Worm (Caenorhabditis elegans) whole organism, midembryonic: ENCODE results near the gene hsp-12.3.

Experiments
- T22C8.4 ChIP-seq: fragments of 200-800 bp; sonication (Bioruptor generic); IDR thresholded peaks from 2 replicates; pipeline ENCODE4 v1.3.6; 2022; ENCODE audit warnings: missing genetic modification characterization, missing compliant biosample characterization
- cog-1 ChIP-seq: sonication (generic microtip); optimal IDR thresholded peaks from 2 replicates; lab custom pipeline; 2016; ENCODE audit warnings: missing genetic modification characterization, missing compliant biosample characterization
- flt-1 ChIP-seq: fragments of 200-800 bp; sonication (Bioruptor generic); IDR thresholded peaks from 2 replicates; pipeline ENCODE4 v1.3.6; 2022; ENCODE audit warnings: missing genetic modification characterization, missing compliant biosample characterization
- klf-2 ChIP-seq: fragments of 200-800 bp; sonication (Bioruptor generic); conservative IDR thresholded peaks from 2 replicates; pipeline ENCODE4 v1.3.6; 2022; ENCODE audit warnings: missing genetic modification reagents, missing genetic modification characterization, missing compliant biosample characterization
- med-1 ChIP-seq: sonication (generic microtip); optimal IDR thresholded peaks from 2 replicates; lab custom pipeline; 2017; ENCODE audit warnings: missing genetic modification characterization, mild to moderate bottlenecking, missing compliant biosample characterization, antibody characterized with exemption, missing genetic modification reagents; ENCODE audit not compliant: insufficient read depth
- ref-1 ChIP-seq: fragments of 200-800 bp; sonication (Bioruptor generic); conservative IDR thresholded peaks from 2 replicates; pipeline ENCODE4 v1.3.6; 2022; ENCODE audit warnings: missing genetic modification reagents, missing genetic modification characterization, missing compliant biosample characterization
- tab-1 ChIP-seq: fragments of 200-800 bp; sonication (Bioruptor generic); IDR thresholded peaks from 2 replicates; pipeline ENCODE4 v1.3.6; 2022; ENCODE audit warnings: missing genetic modification characterization, missing compliant biosample characterization
- ztf-23 ChIP-seq: fragments of 200-800 bp; sonication (Bioruptor generic); IDR thresholded peaks from 2 replicates; pipeline ENCODE4 v1.3.6; 2022; ENCODE audit warnings: missing genetic modification reagents, missing genetic modification characterization, missing compliant biosample characterization
- ztf-29 ChIP-seq: fragments of 200-800 bp; sonication (Bioruptor generic); IDR thresholded peaks from 2 replicates; pipeline ENCODE4 v1.3.6; 2022; ENCODE audit warnings: missing genetic modification reagents, missing genetic modification characterization, missing compliant biosample characterization

Gene hsp-12.3

DNA sequence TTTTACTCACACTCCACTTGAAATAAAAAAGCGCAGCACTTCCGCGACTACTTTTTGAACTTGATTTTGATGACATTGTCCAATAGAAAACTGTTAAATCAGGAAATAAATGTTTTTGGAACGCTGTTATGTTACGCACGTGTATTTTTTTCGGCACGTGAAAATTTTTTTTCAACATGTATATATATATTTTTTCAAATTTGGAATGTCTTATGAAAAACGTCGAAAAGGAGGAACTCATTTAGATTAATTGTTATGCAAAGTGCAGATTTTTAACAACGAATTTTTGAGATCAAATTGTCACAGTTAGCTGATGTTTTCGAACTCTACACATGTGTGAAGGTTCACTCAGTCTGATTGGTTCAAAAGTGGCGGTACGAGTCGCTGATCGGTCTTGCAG, 46.8 kb downstream of the hsp-12.3 start, which contains the start of gene F56D5.2:
TSS of gene F56D5.2 (minus strand) at position 101 of the 400 bp plus-strand sequence.
- no peak for TF ChIP-seq cog-1 (tag; lab: Kevin White, UChicago)
- no peak for TF ChIP-seq flt-1 (GFP tag; lab: Robert Waterston, UW)

ce11 chrIV:9397278-9397677, 48.0 kb downstream of the hsp-12.3 start, which contains the start of gene F56D5.3:
F56D5.3 (plus strand) TSS chrIV:9397578.
- TF ChIP-seq ref-1 (GFP tag; lab: Robert Waterston, UW) (no peak), med-1 (no peak), tab-1 (GFP tag; lab: Robert Waterston, UW) (no peak), cog-1 (tag; lab: Kevin White, UChicago) (no peak), klf-2 (GFP tag; lab: Robert Waterston, UW) (no peak), ztf-23 (GFP tag; lab: Robert Waterston, UW) (no peak), T22C8.4 (GFP tag; lab: Robert Waterston, UW) (no peak), ztf-29 (no peak), flt-1 (GFP tag; lab: Robert Waterston, UW) (no peak)

- TF ChIP-seq T22C8.4 (GFP tag; lab: Robert Waterston, UW) (no peak), cog-1 (tag; lab: Kevin White, UChicago) (no peak), ztf-23 (GFP tag; lab: Robert Waterston, UW) (no peak), ztf-29 (no peak), klf-2 (GFP tag; lab: Robert Waterston, UW) (no peak), flt-1 (GFP tag; lab: Robert Waterston, UW) (no peak), med-1 (no peak), tab-1 (GFP tag; lab: Robert Waterston, UW) (no peak), ref-1 (GFP tag; lab: Robert Waterston, UW) (no peak)
Observed at ce11 chrIV:9396118-9396517, 49.2 kb downstream of the hsp-12.3 start, which contains the start of gene col-121. col-121 (minus strand) TSS chrIV:9396218.
